Fruit fly (Drosophila melanogaster) whole organism, embryonic: Measurements from ENCODE around the gene mEFTs.

ENCODE experiments used
- CG10431 ChIP-seq: fragments of 200-800 bp; sonication (Bioruptor generic); optimal IDR thresholded peaks from 3 replicates; lab custom pipeline; 2018; ENCODE audit warnings: missing biosample characterization, mild to moderate bottlenecking, missing genetic modification characterization
- CG11456 ChIP-seq: fragments of 200-800 bp; sonication (Bioruptor generic); IDR thresholded peaks from 3 replicates; pipeline ENCODE4 v1.3.6; 2022; ENCODE audit warnings: missing biosample characterization, missing genetic modification characterization
- CG11695 ChIP-seq: fragments of 200-800 bp; sonication (Bioruptor generic); IDR thresholded peaks from 3 replicates; pipeline ENCODE4 v1.3.6; 2022; ENCODE audit warnings: missing biosample characterization, missing genetic modification characterization
- CG12744 ChIP-seq: fragments of 200-800 bp; sonication (Bioruptor generic); optimal IDR thresholded peaks from 2 replicates; lab custom pipeline; 2016; ENCODE audit warnings: missing biosample characterization, missing genetic modification characterization
- CG14860 ChIP-seq: fragments of 200-800 bp; sonication (Bioruptor generic); IDR thresholded peaks from 3 replicates; pipeline ENCODE4 v1.3.6; 2022; ENCODE audit warnings: missing biosample characterization, missing genetic modification characterization; ENCODE audit not compliant: partially characterized antibody
- CG17328 ChIP-seq: fragments of 200-800 bp; sonication (Bioruptor generic); IDR thresholded peaks from 2 replicates; pipeline ENCODE4 v1.3.6; 2022; ENCODE audit warnings: missing biosample characterization, missing genetic modification characterization
- CG18011 ChIP-seq: fragments of 200-800 bp; sonication (Bioruptor generic); optimal IDR thresholded peaks from 2 replicates; lab custom pipeline; 2017; ENCODE audit warnings: missing biosample characterization, missing genetic modification characterization, mild to moderate bottlenecking, moderate library complexity, missing genotype
- CG2678 ChIP-seq: fragments of 200-800 bp; sonication (Bioruptor generic); optimal IDR thresholded peaks from 3 replicates; lab custom pipeline; 2019; ENCODE audit warnings: missing biosample characterization, mild to moderate bottlenecking, missing genetic modification characterization, moderate library complexity
- CG2875 ChIP-seq: fragments of 200-800 bp; sonication (Bioruptor generic); optimal IDR thresholded peaks from 2 replicates; lab custom pipeline; 2017; ENCODE audit warnings: missing biosample characterization, mild to moderate bottlenecking, missing genetic modification characterization, missing genetic modification reagents
- CG32767 ChIP-seq: fragments of 200-800 bp; sonication (Bioruptor generic); IDR thresholded peaks from 2 replicates; pipeline ENCODE4 v1.3.6; 2022; ENCODE audit warnings: missing biosample characterization, missing genetic modification characterization
- CG33213 ChIP-seq: fragments of 200-800 bp; sonication (Bioruptor generic); optimal IDR thresholded peaks from 3 replicates; lab custom pipeline; 2016; ENCODE audit warnings: missing biosample characterization, missing genetic modification characterization
- CG34224 ChIP-seq: fragments of 200-800 bp; sonication (Bioruptor generic); IDR thresholded peaks from 3 replicates; pipeline ENCODE4 v1.3.6; 2022; ENCODE audit warnings: missing biosample characterization, missing genetic modification characterization; ENCODE audit not compliant: partially characterized antibody
- CG4617 ChIP-seq: fragments of 200-800 bp; sonication (Bioruptor generic); optimal IDR thresholded peaks from 3 replicates; lab custom pipeline; 2016; ENCODE audit warnings: missing biosample characterization, missing genetic modification characterization, borderline replicate concordance
- CG6813 ChIP-seq: fragments of 200-800 bp; sonication (Bioruptor generic); optimal IDR thresholded peaks from 2 replicates; lab custom pipeline; 2017; ENCODE audit warnings: missing biosample characterization, missing genetic modification characterization, mild to moderate bottlenecking, moderate library complexity, missing genetic modification reagents
- CG8290 ChIP-seq, 3 experiments: fragments of 200-800 bp; sonication (Bioruptor generic); optimal IDR thresholded peaks; 2 replicates each; lab custom pipeline; 2016 to 2019; ENCODE audit warnings: missing biosample characterization in 3 of 3, missing genetic modification characterization in 3 of 3, mild to moderate bottlenecking in 2 of 3, moderate library complexity in 1 of 3
- Dad ChIP-seq: fragments of 200-800 bp; sonication (Bioruptor generic); optimal IDR thresholded peaks from 3 replicates; lab custom pipeline; 2016; ENCODE audit warnings: missing biosample characterization, missing genetic modification characterization
- Deaf1 ChIP-seq: fragments of 200-800 bp; optimal IDR thresholded peaks from 3 replicates; lab custom pipeline; 2019; ENCODE audit warnings: missing biosample characterization, mild to moderate bottlenecking, missing genetic modification characterization, moderate library complexity
- E2f2 ChIP-seq: fragments of 200-800 bp; sonication (Bioruptor generic); IDR thresholded peaks from 2 replicates; pipeline ENCODE4 v1.3.6; 2022; ENCODE audit warnings: missing biosample characterization, missing genetic modification characterization
- Fer3 ChIP-seq: fragments of 200-800 bp; sonication (Bioruptor generic); optimal IDR thresholded peaks from 2 replicates; lab custom pipeline; 2018; ENCODE audit warnings: missing biosample characterization, mild to moderate bottlenecking, missing genetic modification characterization, moderate library complexity
- Gug ChIP-seq: fragments of 200-800 bp; sonication (Bioruptor generic); IDR thresholded peaks from 4 replicates; pipeline ENCODE4 v1.3.6; 2022; ENCODE audit warnings: missing biosample characterization, missing genetic modification characterization
- Hmr ChIP-seq: fragments of 200-800 bp; sonication (Bioruptor generic); optimal IDR thresholded peaks from 3 replicates; lab custom pipeline; 2017; ENCODE audit warnings: mild to moderate bottlenecking, missing biosample characterization, missing genetic modification reagents, missing genetic modification characterization
- Hr3 ChIP-seq: fragments of 200-800 bp; sonication (Bioruptor generic); optimal IDR thresholded peaks from 3 replicates; lab custom pipeline; 2016; ENCODE audit warnings: missing biosample characterization, missing genetic modification characterization
- Med ChIP-seq: fragments of 200-800 bp; sonication (Bioruptor generic); peaks from one replicate; lab custom pipeline; 2016; ENCODE audit warnings: missing biosample characterization, missing genetic modification characterization, mild to moderate bottlenecking, inconsistent platforms, moderate library complexity
- Mes4 ChIP-seq: fragments of 200-800 bp; sonication (Bioruptor generic); optimal IDR thresholded peaks from 2 replicates; lab custom pipeline; 2016; ENCODE audit warnings: missing biosample characterization, missing genetic modification characterization
- Scr ChIP-seq: fragments of 200-800 bp; sonication (Bioruptor generic); IDR thresholded peaks from 2 replicates; pipeline ENCODE4 v1.3.6; 2022; ENCODE audit warnings: missing biosample characterization, missing genetic modification characterization; ENCODE audit not compliant: partially characterized antibody
- ara ChIP-seq: fragments of 200-800 bp; sonication (Bioruptor generic); IDR thresholded peaks from 2 replicates; pipeline ENCODE4 v1.3.6; 2022; ENCODE audit warnings: missing biosample characterization, missing genetic modification characterization
- bowl ChIP-seq: fragments of 200-800 bp; sonication (Bioruptor generic); IDR thresholded peaks from 2 replicates; pipeline ENCODE4 v1.3.6; 2022; ENCODE audit warnings: missing biosample characterization, missing genetic modification characterization
- bsh ChIP-seq, 2 experiments: fragments of 200-800 bp; sonication (Bioruptor generic); optimal IDR thresholded peaks; 2 replicates each; lab custom pipeline; 2017 to 2018; ENCODE audit warnings: mild to moderate bottlenecking in 2 of 2, missing biosample characterization in 2 of 2, missing genetic modification characterization in 2 of 2, moderate library complexity in 1 of 2
- cad ChIP-seq: fragments of >200 bp; optimal IDR thresholded peaks from 2 replicates; lab custom pipeline; 2017; ENCODE audit warnings: missing biosample characterization, missing genetic modification characterization
- da ChIP-seq: fragments of 200-800 bp; sonication (Bioruptor generic); optimal IDR thresholded peaks from 2 replicates; lab custom pipeline; 2016; ENCODE audit warnings: missing biosample characterization, missing genetic modification characterization
- dmrt11E ChIP-seq: fragments of 200-800 bp; sonication (Bioruptor generic); optimal IDR thresholded peaks from 3 replicates; lab custom pipeline; 2018; ENCODE audit warnings: missing biosample characterization, mild to moderate bottlenecking, missing genetic modification characterization, moderate library complexity
- dpn ChIP-seq, 2 experiments: fragments of 200-800 bp; sonication (Bioruptor generic); optimal IDR thresholded peaks; 3 replicates each; lab custom pipeline; 2016; ENCODE audit warnings: missing biosample characterization in 2 of 2, missing genetic modification characterization in 2 of 2
- en ChIP-seq: fragments of 200-800 bp; sonication (Bioruptor generic); optimal IDR thresholded peaks from 2 replicates; lab custom pipeline; 2016; ENCODE audit warnings: missing biosample characterization, missing genetic modification characterization
- ewg ChIP-seq: fragments of 200-800 bp; sonication (Bioruptor generic); optimal IDR thresholded peaks from 3 replicates; lab custom pipeline; 2017; ENCODE audit warnings: mild to moderate bottlenecking, missing biosample characterization, missing genetic modification reagents, missing genetic modification characterization
- insv ChIP-seq, 2 experiments: fragments of 200-800 bp; sonication (Bioruptor generic); optimal IDR thresholded peaks; 3 replicates each; lab custom pipeline; 2016 to 2018; ENCODE audit warnings: missing biosample characterization in 2 of 2, missing genetic modification characterization in 2 of 2
- jing ChIP-seq: fragments of 200-800 bp; sonication (Bioruptor generic); optimal IDR thresholded peaks from 2 replicates; lab custom pipeline; 2018; ENCODE audit warnings: missing biosample characterization, mild to moderate bottlenecking, missing genetic modification characterization
- nerfin-1 ChIP-seq: fragments of 200-800 bp; sonication (Bioruptor generic); optimal IDR thresholded peaks from 3 replicates; lab custom pipeline; 2019; ENCODE audit warnings: missing biosample characterization, mild to moderate bottlenecking, missing genetic modification characterization, moderate library complexity
- oc ChIP-seq: fragments of 200-800 bp; sonication (Bioruptor generic); optimal IDR thresholded peaks from 2 replicates; lab custom pipeline; 2018; ENCODE audit warnings: missing biosample characterization, mild to moderate bottlenecking, missing genetic modification characterization, moderate library complexity
- pb ChIP-seq: fragments of 200-800 bp; sonication (Bioruptor generic); optimal IDR thresholded peaks from 3 replicates; lab custom pipeline; 2016; ENCODE audit warnings: missing biosample characterization, missing genetic modification characterization
- pros ChIP-seq: fragments of 200-800 bp; sonication (Bioruptor generic); optimal IDR thresholded peaks from 3 replicates; lab custom pipeline; 2019; ENCODE audit warnings: missing biosample characterization, mild to moderate bottlenecking, missing genetic modification characterization, moderate library complexity
- row ChIP-seq: fragments of 200-800 bp; sonication (Bioruptor generic); IDR thresholded peaks from 3 replicates; pipeline ENCODE4 v1.3.6; 2022; ENCODE audit warnings: missing biosample characterization, missing genetic modification characterization
- sd ChIP-seq: fragments of 200-800 bp; sonication (Bioruptor generic); optimal IDR thresholded peaks from 3 replicates; lab custom pipeline; 2018; ENCODE audit warnings: missing biosample characterization, mild to moderate bottlenecking, missing genetic modification characterization, moderate library complexity
- sens ChIP-seq: fragments of 200-800 bp; sonication (Bioruptor generic); peaks from one replicate; lab custom pipeline; 2016; ENCODE audit warnings: missing biosample characterization, missing genetic modification characterization
- slou ChIP-seq: fragments of 200-800 bp; sonication (Bioruptor generic); optimal IDR thresholded peaks from 3 replicates; lab custom pipeline; 2016; ENCODE audit warnings: missing biosample characterization, missing genetic modification characterization
- sqz ChIP-seq: fragments of 200-800 bp; sonication (Bioruptor generic); optimal IDR thresholded peaks from 3 replicates; lab custom pipeline; 2018; ENCODE audit warnings: missing biosample characterization, mild to moderate bottlenecking, missing genetic modification characterization
- stc ChIP-seq: fragments of 200-800 bp; sonication (Bioruptor generic); IDR thresholded peaks from 2 replicates; pipeline ENCODE4 v1.3.6; 2022; ENCODE audit warnings: missing biosample characterization, missing genetic modification characterization
- twi ChIP-seq: fragments of 200-800 bp; optimal IDR thresholded peaks from 2 replicates; lab custom pipeline; 2019; ENCODE audit warnings: missing biosample characterization, mild to moderate bottlenecking, missing genetic modification characterization, moderate library complexity
- z ChIP-seq: fragments of 200-800 bp; sonication (Bioruptor generic); IDR thresholded peaks from 3 replicates; pipeline ENCODE4 v1.3.6; 2022; ENCODE audit warnings: missing biosample characterization, missing genetic modification characterization
- zf30C ChIP-seq: fragments of 200-800 bp; sonication (Bioruptor generic); optimal IDR thresholded peaks from 3 replicates; lab custom pipeline; 2018; ENCODE audit warnings: missing biosample characterization, mild to moderate bottlenecking, missing genetic modification characterization

Gene mEFTs

DNA sequence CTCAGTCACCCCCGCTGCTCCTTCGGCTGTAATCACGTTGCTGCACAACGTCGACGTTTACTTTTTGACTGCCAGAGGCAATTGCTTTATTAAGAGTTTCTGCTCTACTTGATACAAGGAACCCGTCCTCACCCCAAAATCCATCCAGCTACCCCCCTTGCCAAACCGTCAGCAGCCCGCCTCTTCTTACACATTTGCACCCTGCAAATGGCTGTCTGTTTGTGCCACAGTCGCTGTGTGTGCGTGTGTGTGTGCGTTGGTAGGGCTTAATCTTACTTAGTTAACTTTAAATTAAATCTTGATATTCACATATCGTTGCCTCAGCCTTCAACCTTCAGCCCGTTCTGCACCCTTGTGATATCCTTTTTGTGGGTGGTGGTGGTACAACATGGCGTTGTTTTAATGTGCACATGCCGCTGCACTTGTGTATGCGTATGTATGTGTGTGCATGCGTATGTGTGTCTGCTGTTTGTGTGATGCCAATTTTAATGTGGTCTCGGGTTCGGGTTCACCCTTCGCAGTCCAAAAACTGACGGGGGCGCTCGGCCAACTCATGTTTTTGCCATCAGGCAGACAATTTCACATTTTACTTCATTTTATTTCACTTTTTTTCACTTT lies 41.9 kb upstream of the mEFTs start (continued):
- no peak for TF ChIP-seq CG14860
- TF ChIP-seq CG10431, result no peak
- TF ChIP-seq CG12744 (GFP tag; lab: Kevin White, UChicago), result no peak
- no peak for TF ChIP-seq pb
- no peak for TF ChIP-seq CG2875 (GFP tag; lab: Kevin White, UChicago)
- no peak for TF ChIP-seq insv (GFP tag; optimal IDR thresholded peaks at IDR 0.05; lab: Kevin White, UChicago)
- no peak for TF ChIP-seq slou (GFP tag; lab: Kevin White, UChicago)
- TF ChIP-seq CG11456, result no peak
- TF ChIP-seq dmrt11E (tag; lab: Kevin White, UChicago), result no peak
- TF ChIP-seq CG33213 (GFP tag; lab: Kevin White, UChicago), result no peak
- TF ChIP-seq CG18011 (GFP tag; lab: Kevin White, UChicago), result no peak
- no peak for TF ChIP-seq Med
- TF ChIP-seq z (GFP tag; lab: Robert Waterston, UW), result no peak
- no peak for TF ChIP-seq E2f2 (GFP tag; lab: Robert Waterston, UW)
- no peak for TF ChIP-seq twi
- no peak for TF ChIP-seq Deaf1
- no peak for TF ChIP-seq CG4617 (GFP tag; lab: Kevin White, UChicago)
- no peak for TF ChIP-seq sd (tag; lab: Kevin White, UChicago)
- no peak for TF ChIP-seq jing
- TF ChIP-seq Dad, result no peak
- TF ChIP-seq bsh (GFP tag; optimal IDR thresholded peaks at IDR 0.05; lab: Kevin White, UChicago), result no peak
- no peak for TF ChIP-seq Mes4 (GFP tag; lab: Kevin White, UChicago)
- TF ChIP-seq CG34224 (GFP tag; lab: Robert Waterston, UW), result no peak

DNA sequence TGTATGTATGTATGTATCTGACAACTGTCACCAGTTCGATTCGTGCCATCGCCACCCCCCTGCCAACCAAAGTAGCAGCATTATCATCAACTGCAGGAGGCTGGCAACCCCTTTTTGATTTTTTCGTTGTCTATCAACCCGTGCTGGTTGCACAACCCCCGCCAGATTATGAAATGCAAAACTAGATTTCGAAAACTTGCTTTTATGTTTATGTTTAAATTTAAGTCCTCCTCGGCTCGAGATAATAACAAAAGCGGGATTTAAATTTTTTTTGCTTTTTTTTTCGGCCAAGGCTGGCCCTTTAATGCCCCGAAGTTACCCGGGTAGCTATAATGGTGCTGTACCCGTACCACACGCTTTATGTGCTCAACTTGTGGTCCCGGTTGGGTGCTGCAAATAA lies 40.2 kb upstream of the mEFTs start:
- TF ChIP-seq row, result no peak
- TF ChIP-seq ara, result no peak
- peak; percentile 52 for TF ChIP-seq pros (GFP tag; lab: Kevin White, UChicago)
- TF ChIP-seq nerfin-1 (tag; lab: Kevin White, UChicago), result peak; percentile 25
- peak; percentile 55 for TF ChIP-seq sqz
- 0 out of 2 replicates have a peak, but pooled peaks have one; percentile 12 for TF ChIP-seq CG32767 (GFP tag; lab: Robert Waterston, UW)
- TF ChIP-seq oc (tag; lab: Kevin White, UChicago), result peak; percentile 74

DNA sequence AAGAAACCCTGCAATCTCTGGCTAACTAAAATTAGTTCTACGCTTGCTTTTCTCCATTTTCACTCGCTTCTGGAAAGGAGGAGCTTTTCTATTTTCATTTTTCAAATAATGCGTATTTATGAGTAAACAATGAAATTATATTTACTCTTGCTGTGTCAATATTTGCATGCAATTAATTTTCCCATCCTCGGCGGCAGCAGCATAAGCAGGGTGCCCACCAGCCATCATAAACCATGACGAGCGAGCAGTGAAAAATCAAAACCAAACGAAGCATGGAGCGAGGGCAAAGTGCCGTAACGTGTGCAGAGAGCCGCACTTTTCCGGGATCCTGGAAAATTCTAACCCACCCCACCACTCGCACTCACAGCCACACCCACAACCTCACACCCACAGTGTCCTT lies 32.9 kb upstream of the mEFTs start:
- TF ChIP-seq dpn (GFP tag; optimal IDR thresholded peaks at IDR 0.05; lab: Kevin White, UChicago) (no peak), stc (GFP tag; lab: Robert Waterston, UW) (peak; percentile 9; the same call in 1 of the 2 replicates), nerfin-1 (tag; lab: Kevin White, UChicago) (peak; percentile 17), CG17328 (GFP tag; lab: Robert Waterston, UW) (no peak), Gug (no peak), zf30C (no peak), en (GFP tag; lab: Kevin White, UChicago) (no peak), sens (GFP tag; lab: Kevin White, UChicago) (peak; percentile 16), Hr3 (GFP tag; lab: Kevin White, UChicago) (no peak), da (GFP tag; lab: Kevin White, UChicago) (no peak), cad (GFP tag; lab: Kevin White, UChicago) (no peak), ewg (GFP tag; lab: Kevin White, UChicago) (no peak), CG2678 (tag; lab: Kevin White, UChicago) (peak; percentile 15), bowl (no peak), insv (GFP tag; optimal IDR thresholded peaks at IDR 0.05; lab: Kevin White, UChicago) (no peak), Hmr (GFP tag; lab: Kevin White, UChicago) (peak; percentile 14), Fer3 (no peak), CG8290 (GFP tag; optimal IDR thresholded peaks at IDR 0.05; lab: Kevin White, UChicago) (no peak), CG8290 (tag; optimal IDR thresholded peaks at IDR 0.05; lab: Kevin White, UChicago) (peak in 1 of 2 experiments; percentile 3), Scr (GFP tag; lab: Robert Waterston, UW) (no peak), CG6813 (GFP tag; lab: Kevin White, UChicago) (peak; percentile 6), CG11695 (GFP tag; lab: Robert Waterston, UW) (no peak)
